Worm (Caenorhabditis elegans) whole organism, young adult: ENCODE results near the gene chil-27.

Source experiments
- B0035.1 ChIP-seq: sonication (generic microtip); optimal IDR thresholded peaks from 2 replicates; lab custom pipeline; 2016; ENCODE audit warnings: missing genetic modification characterization, mild to moderate bottlenecking, missing compliant biosample characterization, missing genotype, missing genetic modification reagents
- C06A6.2 ChIP-seq: fragments of 200-800 bp; sonication (Bioruptor generic); conservative IDR thresholded peaks from 2 replicates; pipeline ENCODE4 v1.3.6; 2022; ENCODE audit warnings: missing genetic modification characterization, missing compliant biosample characterization
- C17E4.6 ChIP-seq: fragments of 200-800 bp; sonication (Bioruptor generic); IDR thresholded peaks from 2 replicates; pipeline ENCODE4 v1.3.6; 2022; ENCODE audit warnings: missing genetic modification reagents, missing genetic modification characterization, missing compliant biosample characterization
- F33H1.4 ChIP-seq: fragments of 200-800 bp; sonication (Bioruptor generic); IDR thresholded peaks from 2 replicates; pipeline ENCODE4 v1.3.6; 2022; ENCODE audit warnings: missing genetic modification reagents, missing genetic modification characterization, missing compliant biosample characterization
- F49E8.2 ChIP-seq: sonication (generic microtip); optimal IDR thresholded peaks from 3 replicates; lab custom pipeline; 2017; ENCODE audit warnings: missing genetic modification characterization, mild to moderate bottlenecking, missing compliant biosample characterization, antibody characterized with exemption, moderate library complexity; ENCODE audit not compliant: insufficient read depth
- F55B11.4 ChIP-seq: sonication (generic microtip); optimal IDR thresholded peaks from 2 replicates; lab custom pipeline; 2016; ENCODE audit warnings: missing compliant biosample characterization, missing genetic modification characterization, borderline replicate concordance; ENCODE audit not compliant: insufficient read depth
- T26A5.8 ChIP-seq: sonication (generic microtip); optimal IDR thresholded peaks from 2 replicates; lab custom pipeline; 2016; ENCODE audit warnings: missing genetic modification characterization, missing compliant biosample characterization
- Y67H2A.10 ChIP-seq: fragments of 200-800 bp; sonication (Bioruptor generic); conservative IDR thresholded peaks from 2 replicates; pipeline ENCODE4 v1.3.6; 2022; ENCODE audit warnings: missing genetic modification reagents, missing genetic modification characterization, missing compliant biosample characterization
- akir-1 ChIP-seq: fragments of 200-800 bp; sonication (Bioruptor generic); optimal IDR thresholded peaks from 2 replicates; lab custom pipeline; 2018; ENCODE audit warnings: mild to moderate bottlenecking, missing genetic modification characterization, moderate library complexity, missing compliant biosample characterization
- aptf-3 ChIP-seq: fragments of 200-800 bp; sonication (Bioruptor generic); IDR thresholded peaks from 2 replicates; pipeline ENCODE4 v1.3.6; 2022; ENCODE audit warnings: missing genetic modification characterization, missing compliant biosample characterization
- atf-7 ChIP-seq: sonication (generic microtip); optimal IDR thresholded peaks from 2 replicates; lab custom pipeline; 2017; ENCODE audit warnings: mild to moderate bottlenecking, missing genetic modification characterization, missing compliant biosample characterization
- athp-1 ChIP-seq: sonication (generic microtip); optimal IDR thresholded peaks from 2 replicates; lab custom pipeline; 2017; ENCODE audit warnings: mild to moderate bottlenecking, missing genetic modification characterization, missing compliant biosample characterization
- ccch-3 ChIP-seq: fragments of 200-800 bp; sonication (Bioruptor generic); optimal IDR thresholded peaks from 2 replicates; lab custom pipeline; 2018; ENCODE audit warnings: mild to moderate bottlenecking, missing genetic modification characterization, missing compliant biosample characterization
- ceh-58 ChIP-seq: fragments of 200-800 bp; sonication (Bioruptor generic); IDR thresholded peaks from 2 replicates; pipeline ENCODE4 v1.3.6; 2022; ENCODE audit warnings: missing genetic modification characterization, missing compliant biosample characterization
- ceh-91 ChIP-seq: fragments of 200-800 bp; sonication (Bioruptor generic); IDR thresholded peaks from 2 replicates; pipeline ENCODE4 v1.3.6; 2022; ENCODE audit warnings: missing genetic modification reagents, missing genetic modification characterization, missing compliant biosample characterization
- chd-7 ChIP-seq: sonication (generic microtip); optimal IDR thresholded peaks from 2 replicates; lab custom pipeline; 2016; ENCODE audit warnings: mild to moderate bottlenecking, missing genetic modification characterization, moderate library complexity, missing compliant biosample characterization
- die-1 ChIP-seq: sonication (generic microtip); optimal IDR thresholded peaks from 2 replicates; lab custom pipeline; 2016; ENCODE audit warnings: missing genotype, mild to moderate bottlenecking, missing genetic modification characterization, missing compliant biosample characterization
- dpl-1 ChIP-seq: fragments of 150-350 bp; optimal IDR thresholded peaks from 2 replicates; lab custom pipeline; 2014; ENCODE audit warnings: missing biosample characterization, missing genetic modification reagents, missing genetic modification characterization
- gei-17 ChIP-seq: fragments of 200-800 bp; sonication (Bioruptor generic); optimal IDR thresholded peaks from 2 replicates; lab custom pipeline; 2018; ENCODE audit warnings: mild to moderate bottlenecking, missing genetic modification characterization, missing compliant biosample characterization
- lsl-1 ChIP-seq: fragments of 200-800 bp; sonication (Bioruptor generic); optimal IDR thresholded peaks from 2 replicates; lab custom pipeline; 2018; ENCODE audit warnings: mild to moderate bottlenecking, missing genetic modification characterization, moderate library complexity, missing compliant biosample characterization
- madf-3 ChIP-seq: fragments of 200-800 bp; sonication (Bioruptor generic); IDR thresholded peaks from 2 replicates; pipeline ENCODE4 v1.3.6; 2022; ENCODE audit warnings: missing genetic modification reagents, missing genetic modification characterization, missing compliant biosample characterization
- madf-6 ChIP-seq: fragments of 200-800 bp; sonication (Bioruptor generic); IDR thresholded peaks from 2 replicates; pipeline ENCODE4 v1.3.6; 2022; ENCODE audit warnings: missing genetic modification reagents, missing genetic modification characterization, missing compliant biosample characterization
- nfya-2 ChIP-seq: fragments of 200-800 bp; sonication (Bioruptor generic); IDR thresholded peaks from 2 replicates; pipeline ENCODE4 v1.3.6; 2022; ENCODE audit warnings: missing genetic modification reagents, missing genetic modification characterization, missing compliant biosample characterization
- pha-4 ChIP-seq: fragments of 150-350 bp; sonication (generic microtip); optimal IDR thresholded peaks from 2 replicates; lab custom pipeline; 2014; ENCODE audit warnings: missing biosample characterization, missing genetic modification reagents, missing genetic modification characterization
- sea-2 ChIP-seq: fragments of 200-800 bp; sonication (Bioruptor generic); IDR thresholded peaks from 2 replicates; pipeline ENCODE4 v1.3.6; 2022; ENCODE audit warnings: missing genetic modification characterization, missing compliant biosample characterization
- somi-1 ChIP-seq: fragments of 200-800 bp; sonication (Bioruptor generic); optimal IDR thresholded peaks from 2 replicates; lab custom pipeline; 2018; ENCODE audit warnings: mild to moderate bottlenecking, missing genetic modification characterization, missing compliant biosample characterization
- xnd-1 ChIP-seq: sonication (generic microtip); optimal IDR thresholded peaks from 2 replicates; lab custom pipeline; 2016; ENCODE audit warnings: missing genotype, missing genetic modification reagents, missing genetic modification characterization, missing compliant biosample characterization
- zfh-2 ChIP-seq: fragments of 200-800 bp; sonication (Bioruptor generic); conservative IDR thresholded peaks from 2 replicates; pipeline ENCODE4 v1.3.6; 2022; ENCODE audit warnings: missing genetic modification reagents, missing genetic modification characterization, missing compliant biosample characterization
- ztf-25 ChIP-seq: fragments of 200-800 bp; sonication (Bioruptor generic); IDR thresholded peaks from 2 replicates; pipeline ENCODE4 v1.3.6; 2022; ENCODE audit warnings: missing genetic modification reagents, missing genetic modification characterization, missing compliant biosample characterization
- ztf-3 ChIP-seq: fragments of 200-800 bp; sonication (Bioruptor generic); optimal IDR thresholded peaks from 2 replicates; lab custom pipeline; 2018; ENCODE audit warnings: mild to moderate bottlenecking, missing genetic modification characterization, missing compliant biosample characterization

chil-27 gene

DNA sequence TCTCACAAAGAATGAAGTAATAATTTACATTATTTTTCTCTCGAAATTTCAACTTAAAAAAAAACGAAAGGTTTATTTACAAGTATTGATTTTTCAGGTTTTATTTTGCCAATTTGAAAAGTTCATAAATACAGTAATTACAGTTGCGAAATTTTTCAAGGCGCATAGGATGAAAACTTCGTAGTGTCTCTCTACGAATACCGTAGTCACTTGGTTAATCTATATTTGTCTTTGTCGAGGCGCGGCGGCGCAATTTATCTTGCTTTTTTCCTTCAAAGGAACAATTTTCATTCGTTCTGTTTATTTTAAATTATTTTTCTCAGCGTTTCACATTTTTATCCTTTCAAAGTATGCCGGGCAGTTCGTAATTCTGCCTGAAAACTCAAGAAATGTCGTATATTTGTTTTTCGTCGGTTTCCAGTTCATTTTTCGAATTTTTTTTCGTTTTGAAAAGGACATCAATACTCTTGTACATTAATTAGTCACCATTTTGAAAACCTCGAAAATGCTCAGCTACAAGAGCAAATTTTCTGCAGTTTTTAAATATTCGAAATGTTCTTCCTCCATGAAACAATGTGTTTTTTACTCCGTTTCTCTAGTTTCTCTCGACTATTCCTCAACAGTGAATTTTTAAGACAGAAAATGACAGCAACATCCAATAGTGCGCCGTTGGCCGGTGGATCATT is 46.0 kb downstream of the chil-27 start, which contains the start of gene mex-6 (continued):
- TF ChIP-seq F55B11.4 (tag; lab: Kevin White, UChicago) (no peak), C06A6.2 (GFP tag; lab: Robert Waterston, UW) (no peak), gei-17 (GFP tag; lab: Kevin White, UChicago) (no peak), F33H1.4 (GFP tag; lab: Robert Waterston, UW) (peak; percentile 94), madf-6 (GFP tag; lab: Robert Waterston, UW) (peak; percentile 97), lsl-1 (GFP tag; lab: Kevin White, UChicago) (peak; percentile 98), ceh-91 (peak; percentile 85), zfh-2 (GFP tag; lab: Robert Waterston, UW) (no peak), F49E8.2 (peak; percentile 30), xnd-1 (tag; lab: Kevin White, UChicago) (peak; percentile 92), die-1 (no peak), Y67H2A.10 (no peak), dpl-1 (GFP tag; lab: Kevin White, UChicago) (peak; percentile 70)

DNA sequence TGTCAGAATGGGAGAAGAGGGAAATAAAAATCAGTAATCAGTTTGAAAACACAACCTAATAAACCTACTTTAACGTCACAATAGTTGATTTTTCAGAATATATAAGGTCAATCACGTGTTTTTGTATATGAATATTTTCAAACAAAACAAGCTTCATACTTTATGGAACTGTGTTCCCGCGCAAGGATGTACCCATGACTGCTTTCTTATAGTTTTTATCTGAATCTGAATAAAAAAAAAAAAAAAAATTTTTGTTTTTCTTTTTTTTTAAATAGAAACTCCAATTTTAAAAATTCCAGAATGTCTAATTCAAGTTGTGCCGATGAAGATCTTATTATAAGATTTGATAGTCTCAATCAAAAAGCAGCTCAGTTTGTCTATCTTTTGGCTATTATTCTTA is 50.8 kb downstream of the chil-27 start, which contains the start of gene sra-2:
sra-2 (plus strand) TSS at position 301 of the 400 bp plus-strand sequence.
- TF ChIP-seq chd-7 (no peak), nfya-2 (GFP tag; lab: Robert Waterston, UW) (no peak), T26A5.8 (tag; lab: Kevin White, UChicago) (no peak), pha-4 (no peak), madf-3 (GFP tag; lab: Robert Waterston, UW) (no peak), atf-7 (tag; lab: Kevin White, UChicago) (no peak), ztf-3 (GFP tag; lab: Kevin White, UChicago) (no peak), ztf-25 (GFP tag; lab: Robert Waterston, UW) (no peak), ceh-58 (GFP tag; lab: Robert Waterston, UW) (no peak), athp-1 (tag; lab: Kevin White, UChicago) (no peak), F49E8.2 (no peak), C17E4.6 (GFP tag; lab: Robert Waterston, UW) (no peak), sea-2 (GFP tag; lab: Robert Waterston, UW) (no peak), B0035.1 (no peak), aptf-3 (GFP tag; lab: Robert Waterston, UW) (no peak), Y67H2A.10 (no peak), ccch-3 (GFP tag; lab: Kevin White, UChicago) (no peak), somi-1 (GFP tag; lab: Kevin White, UChicago) (no peak), akir-1 (GFP tag; lab: Kevin White, UChicago) (no peak)
